Worm (Caenorhabditis elegans) whole organism, L4/young adult: Measurements from ENCODE around the gene F20D6.12.

Source experiments
- W03F9.2 ChIP-seq: fragments of 150-350 bp; optimal IDR thresholded peaks from 2 replicates; lab custom pipeline; 2014; ENCODE audit warnings: missing biosample characterization, missing genetic modification characterization
- dao-5 ChIP-seq: sonication (generic microtip); optimal IDR thresholded peaks from 2 replicates; lab custom pipeline; 2016; ENCODE audit warnings: missing genotype, missing genetic modification characterization, moderate library complexity, missing compliant biosample characterization
- him-1 ChIP-seq: sonication (generic microtip); optimal IDR thresholded peaks from 2 replicates; lab custom pipeline; 2016; ENCODE audit warnings: missing genotype, missing genetic modification reagents, missing genetic modification characterization, missing compliant biosample characterization

DNA sequence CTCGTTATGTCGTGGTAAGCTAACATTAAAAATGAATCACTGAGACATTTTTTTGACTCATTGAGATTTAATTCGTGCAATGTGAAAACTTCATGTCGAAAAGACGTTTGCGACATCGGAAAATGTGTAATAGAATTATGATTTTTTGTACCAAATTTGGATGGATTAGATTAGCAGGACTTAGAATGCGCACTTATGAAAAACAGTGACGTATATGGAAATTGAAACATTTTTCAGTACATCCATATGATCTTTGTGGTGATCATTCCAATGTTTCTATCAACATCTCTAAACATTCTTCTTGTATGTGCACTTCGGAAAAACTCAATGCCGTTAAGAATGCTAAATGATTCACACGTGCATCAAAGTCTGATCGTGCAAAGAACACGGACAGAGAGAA is 45.4 kb downstream of the F20D6.12 start:
- TF ChIP-seq W03F9.2 (tag; lab: Kevin White, UChicago) (no peak), dao-5 (tag; lab: Kevin White, UChicago) (no peak), him-1 (tag; lab: Kevin White, UChicago) (no peak)
